Worm (Caenorhabditis elegans): Measurements from ENCODE around the gene ins-37.

The ins-37 gene

ce11 chrII:13834380-13835194 lies 1.3 kb downstream of the ins-37 start:
- TF ChIP-seq php-3 (GFP tag; IDR thresholded peaks at IDR 0.05) (peak; percentile 50; the same call in 1 of the 2 replicates), nhr-237 (tag; optimal IDR thresholded peaks at IDR 0.05) (no peak), mdt-29 (GFP tag; IDR thresholded peaks at IDR 0.05) (peak; percentile 59), egl-27 (tag; optimal IDR thresholded peaks at IDR 0.05) (no peak), nhr-6 (tag; optimal IDR thresholded peaks at IDR 0.05) (peak; percentile 89), ceh-44 (GFP tag; IDR thresholded peaks at IDR 0.05) (0 out of 2 replicates have a peak, but pooled peaks have one; percentile 36), zfp-3 (GFP tag; conservative IDR thresholded peaks at IDR 0.05) (peak; percentile 68), lsy-2 (tag; optimal IDR thresholded peaks at IDR 0.05) (peak; percentile 38 to 93), nhr-48 (tag; optimal IDR thresholded peaks at IDR 0.05) (peak; percentile 78), daf-16 (GFP tag; optimal IDR thresholded peaks at IDR 0.05) (peak; percentile 32 to 73), daf-16 (tag; optimal IDR thresholded peaks at IDR 0.05) (peak; percentile 78), hlh-11 (tag; optimal IDR thresholded peaks at IDR 0.05) (peak; percentile 81), lin-29 (GFP tag; IDR thresholded peaks at IDR 0.05) (peak; percentile 66; the same call in 1 of the 2 replicates), madf-5 (GFP tag; IDR thresholded peaks at IDR 0.05) (peak; percentile 64 to 79; a peak in 2 of 4 replicates), tra-1 (GFP tag; IDR thresholded peaks at IDR 0.05) (peak; percentile 95), ZK337.2 (GFP tag; IDR thresholded peaks at IDR 0.05) (peak; percentile 71; the same call in 1 of the 2 replicates), ceh-28 (tag; optimal IDR thresholded peaks at IDR 0.05) (no peak), gei-8 (GFP tag; optimal IDR thresholded peaks at IDR 0.05) (peak; percentile 33), dmd-8 (GFP tag; IDR thresholded peaks at IDR 0.05) (peak; percentile 85), nhr-77 (tag; optimal IDR thresholded peaks at IDR 0.05) (peak; percentile 94), mes-2 (tag; optimal IDR thresholded peaks at IDR 0.05; ENCODE audit: poor library complexity, severe bottlenecking) (peak; percentile 94), duxl-1 (tag; optimal IDR thresholded peaks at IDR 0.05; ENCODE audit: poor library complexity) (peak; percentile 93), hif-1 (tag; optimal IDR thresholded peaks at IDR 0.05) (peak; percentile 13 to 76), skn-1 (tag; optimal IDR thresholded peaks at IDR 0.05) (no peak), ztf-11 (tag; optimal IDR thresholded peaks at IDR 0.05) (no peak), spr-3 (GFP tag; optimal IDR thresholded peaks at IDR 0.05) (peak; percentile 89), T26A8.4 (GFP tag; IDR thresholded peaks at IDR 0.05) (peak; percentile 87), daf-19 (GFP tag; conservative IDR thresholded peaks at IDR 0.05) (no peak), snpc-4 (tag; optimal IDR thresholded peaks at IDR 0.05) (peak; percentile 99), T20F7.1 (GFP tag; optimal IDR thresholded peaks at IDR 0.05) (no peak), nhr-25 (tag; optimal IDR thresholded peaks at IDR 0.05; ENCODE audit: borderline replicate concordance, insufficient read depth) (peak; percentile 82), ztf-7 (tag; optimal IDR thresholded peaks at IDR 0.05) (peak; percentile 89), mep-1 (tag; optimal IDR thresholded peaks at IDR 0.05) (peak; percentile 93), vab-7 (GFP tag; IDR thresholded peaks at IDR 0.05) (peak; percentile 86), ama-1 (optimal IDR thresholded peaks at IDR 0.05) (peak; percentile 66), ceh-20 (GFP tag; IDR thresholded peaks at IDR 0.05) (peak; percentile 91), Y48G9A.11 (GFP tag; IDR thresholded peaks at IDR 0.05) (peak; percentile 55; the same call in 1 of the 2 replicates), nhr-28 (tag; optimal IDR thresholded peaks at IDR 0.05) (peak; percentile 50), ces-1 (GFP tag; optimal IDR thresholded peaks at IDR 0.05) (peak; percentile 20), dmd-6 (GFP tag; IDR thresholded peaks at IDR 0.05) (peak; percentile 85), ZK546.5 (tag; optimal IDR thresholded peaks at IDR 0.05) (no peak), nhr-41 (GFP tag; IDR thresholded peaks at IDR 0.05) (peak; percentile 42; the same call in 1 of the 2 replicates), attf-4 (tag; optimal IDR thresholded peaks at IDR 0.05) (no peak), pha-4 (GFP tag; IDR thresholded peaks at IDR 0.05) (peak; percentile 94), pha-4 (tag; optimal IDR thresholded peaks at IDR 0.05) (peak; percentile 71), Y5F2A.4 (GFP tag; optimal IDR thresholded peaks at IDR 0.05) (peak; percentile 37), daf-8 (GFP tag; IDR thresholded peaks at IDR 0.05) (no peak), madf-9 (GFP tag; conservative IDR thresholded peaks at IDR 0.05) (peak; percentile 89), daf-12 (tag; optimal IDR thresholded peaks at IDR 0.05) (no peak)
